Fruit fly (Drosophila melanogaster): Measurements from ENCODE around the gene CG43317.

CG43317 gene

dm6 chr3R:15792427-15792826, 41.8 kb downstream of the CG43317 start, which contains the start of gene Acyp2 (continued):
- peak; percentile 96 for TF ChIP-seq Myb (GFP tag; optimal IDR thresholded peaks at IDR 0.05)
- TF ChIP-seq salm (tag; optimal IDR thresholded peaks at IDR 0.05) = no peak
- TF ChIP-seq al (GFP tag; IDR thresholded peaks at IDR 0.05) = no peak
- TF ChIP-seq CG34376 (GFP tag; optimal IDR thresholded peaks at IDR 0.05) = peak; percentile 1
- no peak for TF ChIP-seq dysf (GFP tag; IDR thresholded peaks at IDR 0.05)
- no peak for TF ChIP-seq croc (GFP tag; conservative IDR thresholded peaks at IDR 0.05)
- TF ChIP-seq CG11247 (GFP tag; IDR thresholded peaks at IDR 0.05) = no peak
- TF ChIP-seq ato (GFP tag; IDR thresholded peaks at IDR 0.05; ENCODE audit: partially characterized antibody) = no peak; the same call in 1 of the 2 replicates
- TF ChIP-seq fu2 (GFP tag; optimal IDR thresholded peaks at IDR 0.05) = no peak
- no peak for TF ChIP-seq Blimp-1 (GFP tag; optimal IDR thresholded peaks at IDR 0.05)
- TF ChIP-seq CG14965 (GFP tag; optimal IDR thresholded peaks at IDR 0.05; ENCODE audit: borderline replicate concordance) = no peak
- TF ChIP-seq tna (GFP tag; IDR thresholded peaks at IDR 0.05; ENCODE audit: partially characterized antibody) = peak; percentile 31; the same call in 1 of the 2 replicates
- TF ChIP-seq CG11560 (tag; IDR thresholded peaks at IDR 0.05) = no peak; the same call in 1 of the 3 replicates
- no peak for TF ChIP-seq cato (GFP tag; optimal IDR thresholded peaks at IDR 0.05; ENCODE audit: borderline replicate concordance)
- peak; percentile 69; the same call in 1 of the 2 replicates for TF ChIP-seq slbo (GFP tag; IDR thresholded peaks at IDR 0.05)
- TF ChIP-seq Bdp1 (GFP tag; optimal IDR thresholded peaks at IDR 0.05) = peak; percentile 17
- TF ChIP-seq sim (GFP tag; IDR thresholded peaks at IDR 0.05) = no peak
- no peak for TF ChIP-seq Meics (GFP tag; optimal IDR thresholded peaks at IDR 0.05)
- no peak for TF ChIP-seq eve (GFP tag; optimal IDR thresholded peaks at IDR 0.05)
- no peak for TF ChIP-seq CG17328 (GFP tag; IDR thresholded peaks at IDR 0.05)
- TF ChIP-seq Hr3 (GFP tag; optimal IDR thresholded peaks at IDR 0.05) = peak; percentile 10
- TF ChIP-seq sd (tag; optimal IDR thresholded peaks at IDR 0.05) = no peak
- peak; percentile 60 for TF ChIP-seq bbx (GFP tag; IDR thresholded peaks at IDR 0.05; ENCODE audit: partially characterized antibody)
- TF ChIP-seq chinmo (GFP tag; IDR thresholded peaks at IDR 0.05; ENCODE audit: partially characterized antibody) = peak; percentile 58; the same call in 1 of the 4 replicates
- TF ChIP-seq CG9437 (GFP tag; optimal IDR thresholded peaks at IDR 0.05) = no peak
- TF ChIP-seq CG31365 (tag; optimal IDR thresholded peaks at IDR 0.05) = no peak
- TF ChIP-seq gt (GFP tag; IDR thresholded peaks at IDR 0.05) = no peak
- TF ChIP-seq Hsf (GFP tag; optimal IDR thresholded peaks at IDR 0.05) = peak; percentile 28
- TF ChIP-seq D19B (GFP tag; optimal IDR thresholded peaks at IDR 0.05) = peak; percentile 6
- TF ChIP-seq CG4617 (GFP tag; optimal IDR thresholded peaks at IDR 0.05; ENCODE audit: borderline replicate concordance) = peak; percentile 69
- TF ChIP-seq ham (GFP tag; IDR thresholded peaks at IDR 0.05) = no peak
- no peak for TF ChIP-seq HLHmδ (GFP tag; optimal IDR thresholded peaks at IDR 0.05)
- TF ChIP-seq CG33557 (GFP tag; optimal IDR thresholded peaks at IDR 0.05) = no peak
- no peak for TF ChIP-seq psq (GFP tag; optimal IDR thresholded peaks at IDR 0.05)
- no peak for TF ChIP-seq ken (GFP tag; IDR thresholded peaks at IDR 0.05)
- no peak for TF ChIP-seq pb (GFP tag; optimal IDR thresholded peaks at IDR 0.05)
- no peak for TF ChIP-seq bab2 (GFP tag; optimal IDR thresholded peaks at IDR 0.05)
- TF ChIP-seq CG8089 (GFP tag; optimal IDR thresholded peaks at IDR 0.05) = no peak
- no peak for TF ChIP-seq Hey (tag; optimal IDR thresholded peaks at IDR 0.05)
- TF ChIP-seq CG17568 (GFP tag; optimal IDR thresholded peaks at IDR 0.05) = no peak
- peak; percentile 51 for TF ChIP-seq Xbp1 (GFP tag; optimal IDR thresholded peaks at IDR 0.05)
- TF ChIP-seq Adf1 (GFP tag; IDR thresholded peaks at IDR 0.05) = no peak
- no peak for TF ChIP-seq fru (optimal IDR thresholded peaks at IDR 0.05)
- TF ChIP-seq C15 (GFP tag; IDR thresholded peaks at IDR 0.05) = no peak
- peak; percentile 9 for TF ChIP-seq kni (GFP tag; optimal IDR thresholded peaks at IDR 0.05)
- peak; percentile 36 for TF ChIP-seq caup (GFP tag; optimal IDR thresholded peaks at IDR 0.05; ENCODE audit: severe bottlenecking)
- TF ChIP-seq run (tag; optimal IDR thresholded peaks at IDR 0.05) = no peak
- no peak for TF ChIP-seq hth (optimal IDR thresholded peaks at IDR 0.05)
- no peak for TF ChIP-seq tap (tag; optimal IDR thresholded peaks at IDR 0.05)
- TF ChIP-seq CG15479 (GFP tag; optimal IDR thresholded peaks at IDR 0.05) = no peak
- TF ChIP-seq vvl (GFP tag; IDR thresholded peaks at IDR 0.05) = peak; percentile 66

Measured in whole organism, embryonic.